Fruit fly (Drosophila melanogaster): ENCODE data around the gene CG2145.

dm6 chrX:10927110-10927509 is at the start of gene CG2145:
- no peak for TF ChIP-seq usp (GFP tag; optimal IDR thresholded peaks at IDR 0.05)
- no peak for TF ChIP-seq psq (optimal IDR thresholded peaks at IDR 0.05)
- no peak for TF ChIP-seq EcR (GFP tag; optimal IDR thresholded peaks at IDR 0.05)
- no peak for TF ChIP-seq pan (optimal IDR thresholded peaks at IDR 0.05)

Data from whole organism.